Worm (Caenorhabditis elegans): ENCODE data around the gene B0280.11.

ce11 chrIII:7181822-7182221 lies 43.7 kb upstream of the B0280.11 start, which contains the start of gene epg-4:
- peak; percentile 66 for TF ChIP-seq lin-15B (tag; optimal IDR thresholded peaks at IDR 0.05)
- TF ChIP-seq elt-1 (tag; optimal IDR thresholded peaks at IDR 0.05): no peak
- TF ChIP-seq unc-62 (GFP tag; optimal IDR thresholded peaks at IDR 0.05): no peak
- TF ChIP-seq nhr-76 (tag; optimal IDR thresholded peaks at IDR 0.05): no peak
